Fruit fly (Drosophila melanogaster) whole organism, embryonic: ENCODE results near the gene CG32281.

Source experiments
- BEAF-32 ChIP-seq: fragments of 200-800 bp; sonication (Bioruptor generic); optimal IDR thresholded peaks from 3 replicates; lab custom pipeline; 2017; ENCODE audit warnings: missing biosample characterization, missing genetic modification characterization, mild to moderate bottlenecking, moderate library complexity, missing genetic modification reagents
- BtbVII ChIP-seq: fragments of 200-800 bp; sonication (Bioruptor generic); optimal IDR thresholded peaks from 3 replicates; lab custom pipeline; 2017; ENCODE audit warnings: missing biosample characterization, mild to moderate bottlenecking, missing genetic modification characterization
- CG13287 ChIP-seq: fragments of 200-800 bp; sonication (Bioruptor generic); IDR thresholded peaks from 2 replicates; pipeline ENCODE4 v1.3.6; 2022; ENCODE audit warnings: missing biosample characterization, missing genetic modification characterization; ENCODE audit not compliant: partially characterized antibody
- CG13775 ChIP-seq: fragments of 200-800 bp; sonication (Bioruptor generic); optimal IDR thresholded peaks from 3 replicates; lab custom pipeline; 2017; ENCODE audit warnings: missing biosample characterization, mild to moderate bottlenecking, missing genetic modification characterization
- CG14710 ChIP-seq: fragments of 200-800 bp; sonication (Bioruptor generic); optimal IDR thresholded peaks from 3 replicates; lab custom pipeline; 2019; ENCODE audit warnings: missing biosample characterization, mild to moderate bottlenecking, missing genetic modification characterization, moderate library complexity
- CG15073 ChIP-seq: fragments of 200-800 bp; sonication (Bioruptor generic); optimal IDR thresholded peaks from 2 replicates; lab custom pipeline; 2016; ENCODE audit warnings: missing biosample characterization, missing genetic modification characterization
- CG15514 ChIP-seq: fragments of 200-800 bp; sonication (Bioruptor generic); optimal IDR thresholded peaks from 3 replicates; lab custom pipeline; 2017; ENCODE audit warnings: missing biosample characterization, missing genetic modification characterization, mild to moderate bottlenecking, moderate library complexity, missing genetic modification reagents
- CG17186 ChIP-seq: fragments of 200-800 bp; sonication (Bioruptor generic); optimal IDR thresholded peaks from 3 replicates; lab custom pipeline; 2017; ENCODE audit warnings: missing biosample characterization, missing genetic modification reagents, missing genetic modification characterization
- CG17359 ChIP-seq: fragments of 200-800 bp; sonication (Bioruptor generic); optimal IDR thresholded peaks from 3 replicates; lab custom pipeline; 2018; ENCODE audit warnings: missing biosample characterization, mild to moderate bottlenecking, missing genetic modification characterization, moderate library complexity
- CG2116 ChIP-seq: fragments of 200-800 bp; sonication (Bioruptor generic); optimal IDR thresholded peaks from 3 replicates; lab custom pipeline; 2018; ENCODE audit warnings: missing biosample characterization, mild to moderate bottlenecking, missing genetic modification characterization
- CG2120 ChIP-seq: fragments of 200-800 bp; sonication (Bioruptor generic); optimal IDR thresholded peaks from 3 replicates; lab custom pipeline; 2016; ENCODE audit warnings: missing biosample characterization, missing genetic modification characterization
- CG2678 ChIP-seq: fragments of 200-800 bp; sonication (Bioruptor generic); optimal IDR thresholded peaks from 3 replicates; lab custom pipeline; 2019; ENCODE audit warnings: missing biosample characterization, mild to moderate bottlenecking, missing genetic modification characterization, moderate library complexity
- CG31441 ChIP-seq: fragments of 200-800 bp; sonication (Bioruptor generic); IDR thresholded peaks from 2 replicates; pipeline ENCODE4 v1.3.6; 2022; ENCODE audit warnings: missing biosample characterization, missing genetic modification characterization
- CG32532 ChIP-seq: fragments of 200-800 bp; sonication (Bioruptor generic); IDR thresholded peaks from 2 replicates; pipeline ENCODE4 v1.3.6; 2022; ENCODE audit warnings: missing biosample characterization, missing genetic modification characterization
- CG34422 ChIP-seq: fragments of 200-800 bp; sonication (Bioruptor generic); IDR thresholded peaks from 3 replicates; pipeline ENCODE4 v1.3.6; 2022; ENCODE audit warnings: missing biosample characterization, missing genetic modification characterization
- CG3726 ChIP-seq: fragments of 200-800 bp; sonication (Bioruptor generic); IDR thresholded peaks from 3 replicates; pipeline ENCODE4, ENCODE4 v1.3.6; 2022; ENCODE audit warnings: missing biosample characterization, missing genetic modification characterization
- CG5953 ChIP-seq: fragments of 200-800 bp; sonication (Bioruptor generic); IDR thresholded peaks from 2 replicates; pipeline ENCODE4 v1.3.6; 2022; ENCODE audit warnings: missing biosample characterization, missing genetic modification characterization
- CG8944 ChIP-seq: fragments of 200-800 bp; sonication (Bioruptor generic); optimal IDR thresholded peaks from 3 replicates; lab custom pipeline; 2016; ENCODE audit warnings: missing biosample characterization, missing genetic modification characterization
- CG9797 ChIP-seq: fragments of 200-800 bp; sonication (Bioruptor generic); optimal IDR thresholded peaks from 3 replicates; lab custom pipeline; 2018; ENCODE audit warnings: missing biosample characterization, mild to moderate bottlenecking, missing genetic modification characterization
- CG9817 ChIP-seq: fragments of 200-800 bp; sonication (Bioruptor generic); optimal IDR thresholded peaks from 2 replicates; lab custom pipeline; 2018; ENCODE audit warnings: missing biosample characterization, mild to moderate bottlenecking, missing genetic modification characterization, moderate library complexity
- CHES-1-like ChIP-seq: fragments of 200-800 bp; sonication (Bioruptor generic); optimal IDR thresholded peaks from 2 replicates; lab custom pipeline; 2016; ENCODE audit warnings: missing biosample characterization, missing genetic modification characterization
- Dip3 ChIP-seq: fragments of 200-800 bp; sonication (Bioruptor generic); optimal IDR thresholded peaks from 3 replicates; lab custom pipeline; 2016; ENCODE audit warnings: missing biosample characterization, missing genetic modification characterization
- Doc3 ChIP-seq: fragments of 200-800 bp; sonication (Bioruptor generic); IDR thresholded peaks from 3 replicates; pipeline ENCODE4 v1.3.6; 2022; ENCODE audit warnings: missing biosample characterization, missing genetic modification characterization; ENCODE audit not compliant: partially characterized antibody
- Ets97D ChIP-seq: fragments of 200-800 bp; sonication (Bioruptor generic); optimal IDR thresholded peaks from 3 replicates; lab custom pipeline; 2016; ENCODE audit warnings: missing biosample characterization, missing genetic modification characterization
- Hey ChIP-seq: fragments of 200-800 bp; sonication (Bioruptor generic); optimal IDR thresholded peaks from 3 replicates; lab custom pipeline; 2018; ENCODE audit warnings: missing biosample characterization, mild to moderate bottlenecking, missing genetic modification characterization
- HmgD ChIP-seq: fragments of 200-800 bp; sonication (Bioruptor generic); optimal IDR thresholded peaks from 3 replicates; lab custom pipeline; 2016; ENCODE audit warnings: missing biosample characterization, missing genetic modification characterization
- Hsf ChIP-seq: fragments of 200-800 bp; sonication (Bioruptor generic); optimal IDR thresholded peaks from 3 replicates; lab custom pipeline; 2016; ENCODE audit warnings: missing biosample characterization, missing genetic modification characterization
- Lhr ChIP-seq: fragments of 200-800 bp; sonication (Bioruptor generic); optimal IDR thresholded peaks from 3 replicates; lab custom pipeline; 2017; ENCODE audit warnings: mild to moderate bottlenecking, missing biosample characterization, missing genetic modification reagents, missing genetic modification characterization
- MBD-R2 ChIP-seq: fragments of 200-800 bp; sonication (Bioruptor generic); IDR thresholded peaks from 2 replicates; pipeline ENCODE4 v1.3.6; 2022; ENCODE audit warnings: missing biosample characterization, missing genetic modification characterization
- Max ChIP-seq: fragments of 200-800 bp; sonication (Bioruptor generic); optimal IDR thresholded peaks from 2 replicates; lab custom pipeline; 2016; ENCODE audit warnings: missing biosample characterization, mild to moderate bottlenecking, missing genetic modification characterization
- Med ChIP-seq: fragments of 200-800 bp; sonication (Bioruptor generic); peaks from one replicate; lab custom pipeline; 2016; ENCODE audit warnings: missing biosample characterization, missing genetic modification characterization, mild to moderate bottlenecking, inconsistent platforms, moderate library complexity
- Myb ChIP-seq: fragments of 200-800 bp; sonication (Bioruptor generic); optimal IDR thresholded peaks from 2 replicates; lab custom pipeline; 2016; ENCODE audit warnings: missing biosample characterization, missing genetic modification characterization
- Stat92E ChIP-seq, 3 experiments: fragments of >200 bp in 2 of 3; fragments of 200-800 bp in 1 of 3; sonication (Bioruptor generic) in 1 of 3; optimal IDR thresholded peaks; 2 replicates each; lab custom pipeline; 2017 to 2019; ENCODE audit warnings: missing biosample characterization in 3 of 3, missing genetic modification characterization in 3 of 3, mild to moderate bottlenecking in 1 of 3, moderate library complexity in 1 of 3
- cg ChIP-seq: fragments of 200-800 bp; sonication (Bioruptor generic); optimal IDR thresholded peaks from 3 replicates; lab custom pipeline; 2019; ENCODE audit warnings: missing biosample characterization, mild to moderate bottlenecking, missing genetic modification characterization, moderate library complexity
- dm ChIP-seq: fragments of 200-800 bp; sonication (Bioruptor generic); optimal IDR thresholded peaks from 3 replicates; lab custom pipeline; 2016; ENCODE audit warnings: missing biosample characterization, missing genetic modification characterization
- ems ChIP-seq: fragments of 200-800 bp; sonication (Bioruptor generic); optimal IDR thresholded peaks from 3 replicates; lab custom pipeline; 2016; ENCODE audit warnings: missing biosample characterization, missing genetic modification characterization
- ftz-f1 ChIP-seq: fragments of 200-800 bp; sonication (Bioruptor generic); optimal IDR thresholded peaks from 2 replicates; lab custom pipeline; 2016; ENCODE audit warnings: missing biosample characterization, missing genetic modification characterization
- gem ChIP-seq: fragments of 200-800 bp; sonication (Bioruptor generic); optimal IDR thresholded peaks from 2 replicates; lab custom pipeline; 2019; ENCODE audit warnings: missing biosample characterization, mild to moderate bottlenecking, missing genetic modification characterization, moderate library complexity
- klu ChIP-seq: fragments of 200-800 bp; sonication (Bioruptor generic); IDR thresholded peaks from 2 replicates; pipeline ENCODE4 v1.3.6; 2022; ENCODE audit warnings: missing biosample characterization, missing genetic modification characterization
- nmo ChIP-seq: fragments of 200-800 bp; sonication (Bioruptor generic); optimal IDR thresholded peaks from 2 replicates; lab custom pipeline; 2018; ENCODE audit warnings: missing biosample characterization, mild to moderate bottlenecking, missing genetic modification characterization, moderate library complexity
- phol ChIP-seq: fragments of 200-800 bp; sonication (Bioruptor generic); optimal IDR thresholded peaks from 3 replicates; lab custom pipeline; 2018; ENCODE audit warnings: missing biosample characterization, mild to moderate bottlenecking, missing genetic modification characterization, moderate library complexity
- pros ChIP-seq: fragments of 200-800 bp; sonication (Bioruptor generic); optimal IDR thresholded peaks from 3 replicates; lab custom pipeline; 2019; ENCODE audit warnings: missing biosample characterization, mild to moderate bottlenecking, missing genetic modification characterization, moderate library complexity
- pzg ChIP-seq: fragments of 200-800 bp; sonication (Bioruptor generic); optimal IDR thresholded peaks from 3 replicates; lab custom pipeline; 2018; ENCODE audit warnings: missing biosample characterization, mild to moderate bottlenecking, missing genetic modification characterization, moderate library complexity
- row ChIP-seq: fragments of 200-800 bp; sonication (Bioruptor generic); IDR thresholded peaks from 3 replicates; pipeline ENCODE4 v1.3.6; 2022; ENCODE audit warnings: missing biosample characterization, missing genetic modification characterization

CG32281 gene

dm6 chr3L:3218859-3219258 lies 49.7 kb downstream of the CG32281 start, which contains the start of the genes hob and nSMase (continued):
- peak; percentile 61 for TF ChIP-seq CG14710
- TF ChIP-seq cg (GFP tag; lab: Kevin White, UChicago): no peak
- TF ChIP-seq CG34422: peak; percentile 7; the same call in 1 of the 3 replicates
- TF ChIP-seq CG8944: no peak
- TF ChIP-seq CG3726: no peak
- TF ChIP-seq CG9817: no peak
- TF ChIP-seq CG2116 (GFP tag; lab: Kevin White, UChicago): peak; percentile 97
- no peak for TF ChIP-seq ems (GFP tag; lab: Kevin White, UChicago)
- peak; percentile 33 for TF ChIP-seq Max (GFP tag; lab: Kevin White, UChicago)
- TF ChIP-seq klu (GFP tag; lab: Robert Waterston, UW): no peak
- peak; percentile 73 for TF ChIP-seq Myb (GFP tag; lab: Kevin White, UChicago)
- TF ChIP-seq BtbVII (GFP tag; lab: Kevin White, UChicago): no peak
- TF ChIP-seq Stat92E (GFP tag; optimal IDR thresholded peaks at IDR 0.05; lab: Kevin White, UChicago): peak in 1 of 3 experiments; percentile 40
- peak; percentile 43 for TF ChIP-seq CG2120 (GFP tag; lab: Kevin White, UChicago)
- peak; percentile 52 for TF ChIP-seq Lhr
- peak; percentile 84 for TF ChIP-seq pzg
- no peak for TF ChIP-seq Doc3 (GFP tag; lab: Robert Waterston, UW)
- peak; percentile 27 for TF ChIP-seq ftz-f1 (GFP tag; lab: Kevin White, UChicago)
- TF ChIP-seq CG17359 (tag; lab: Kevin White, UChicago): no peak
- no peak for TF ChIP-seq HmgD (GFP tag; lab: Kevin White, UChicago)
- TF ChIP-seq Ets97D: peak; percentile 59
- TF ChIP-seq CG15514 (GFP tag; lab: Kevin White, UChicago): peak; percentile 72
- peak; percentile 12 for TF ChIP-seq Dip3 (GFP tag; lab: Kevin White, UChicago)
- no peak for TF ChIP-seq CG15073 (GFP tag; lab: Kevin White, UChicago)
- TF ChIP-seq dm: peak; percentile 38
- peak; percentile 29; the same call in 1 of the 2 replicates for TF ChIP-seq CG13287
- peak; percentile 58 for TF ChIP-seq nmo
- peak; percentile 58 for TF ChIP-seq CG17186
- peak; percentile 22 for TF ChIP-seq CG13775 (GFP tag; lab: Kevin White, UChicago)
- TF ChIP-seq CG9797 (GFP tag; lab: Kevin White, UChicago): peak; percentile 83
- peak; percentile 44 for TF ChIP-seq row (GFP tag; lab: Robert Waterston, UW)
- no peak for TF ChIP-seq CG5953 (GFP tag; lab: Robert Waterston, UW)
- TF ChIP-seq Hsf (GFP tag; lab: Kevin White, UChicago): peak; percentile 28
- no peak for TF ChIP-seq Hey
- no peak for TF ChIP-seq CG31441 (GFP tag; lab: Robert Waterston, UW)
- TF ChIP-seq MBD-R2 (GFP tag; lab: Robert Waterston, UW): peak; percentile 69
- TF ChIP-seq phol (tag; lab: Kevin White, UChicago): peak; percentile 55
- TF ChIP-seq CG32532 (GFP tag; lab: Robert Waterston, UW): no peak
- no peak for TF ChIP-seq CG2678
- TF ChIP-seq gem (tag; lab: Kevin White, UChicago): no peak
- peak; percentile 42 for TF ChIP-seq BEAF-32
- peak; percentile 76 for TF ChIP-seq Med (GFP tag; lab: Kevin White, UChicago)
- TF ChIP-seq pros (GFP tag; lab: Kevin White, UChicago): no peak
- peak; percentile 66 for TF ChIP-seq CHES-1-like (GFP tag; lab: Kevin White, UChicago)
